Fruit fly (Drosophila melanogaster): ENCODE results near the gene Daxx.

DNA sequence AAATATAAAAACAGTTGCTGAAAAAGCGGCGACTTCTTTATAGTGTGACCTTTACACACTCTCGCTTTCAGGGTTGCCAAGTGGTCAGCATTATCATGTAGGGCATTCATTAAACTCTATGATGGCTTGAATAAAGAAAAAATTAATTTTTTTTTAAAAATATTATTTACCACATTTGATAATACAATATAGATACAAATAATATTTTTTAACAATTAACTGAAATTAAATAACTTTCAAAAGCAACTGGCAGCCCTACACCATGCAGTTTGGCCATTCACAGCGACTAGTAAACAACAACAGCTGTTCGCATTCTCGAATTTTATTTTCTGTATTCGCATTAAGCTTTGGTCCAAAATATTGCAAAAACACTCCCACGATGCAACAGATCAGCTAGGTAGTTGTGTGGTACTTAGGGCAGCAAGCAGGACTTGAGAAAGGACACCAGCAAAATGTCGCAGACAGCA, 10.1 kb downstream of the Daxx start, which contains the start of the genes Phf5a and CG31638:
- TF ChIP-seq ttk (optimal IDR thresholded peaks at IDR 0.05) = no peak
- no peak for TF ChIP-seq psq (optimal IDR thresholded peaks at IDR 0.05)
- TF ChIP-seq Myc (optimal IDR thresholded peaks at IDR 0.05) = no peak

Measured in Kc167 (cell line).